Comparison of ENCODE assay signal across 4 fruit fly cellular contexts in genomic region chr2L:8543731-8544359, dm6.
TF ChIP-seq lines count a peak whose summit lies in the region.

No protein-coding gene starts in this region.

- TF ChIP-seq CTCF in whole organism, embryonic (GFP tag; optimal IDR thresholded peaks at IDR 0.05; lab: Kevin White, UChicago) = no peak

TF ChIP-seq in whole organism, embryonic, 481 proteins besides CTCF, POLR2A, EP300 and RAD21 (continues in another document):
- TF ChIP-seq bsh (GFP tag; optimal IDR thresholded peaks at IDR 0.05; lab: Kevin White, UChicago) = peak in 1 of 2 experiments; percentile 3
- TF ChIP-seq jing (GFP tag; optimal IDR thresholded peaks at IDR 0.05; lab: Kevin White, UChicago) = no peak
- TF ChIP-seq CG30020 (tag; optimal IDR thresholded peaks at IDR 0.05; lab: Kevin White, UChicago) = no peak
- TF ChIP-seq sqz (GFP tag; optimal IDR thresholded peaks at IDR 0.05; lab: Kevin White, UChicago) = no peak
- TF ChIP-seq lola (GFP tag; optimal IDR thresholded peaks at IDR 0.05; lab: Kevin White, UChicago) = no peak
- peak; percentile 24 for TF ChIP-seq D19A (tag; optimal IDR thresholded peaks at IDR 0.05; lab: Kevin White, UChicago)
- TF ChIP-seq peb (GFP tag; IDR thresholded peaks at IDR 0.05; lab: Robert Waterston, UW) = no peak
- TF ChIP-seq Aef1 (GFP tag; IDR thresholded peaks at IDR 0.05; lab: Robert Waterston, UW) = no peak
- no peak; the same call in 1 of the 2 replicates for TF ChIP-seq chm (GFP tag; IDR thresholded peaks at IDR 0.05; lab: Robert Waterston, UW)
- TF ChIP-seq CG2199 (GFP tag; IDR thresholded peaks at IDR 0.05; lab: Robert Waterston, UW) = no peak
- no peak for TF ChIP-seq sens-2 (GFP tag; IDR thresholded peaks at IDR 0.05; lab: Robert Waterston, UW)
- TF ChIP-seq CG12744 (GFP tag; optimal IDR thresholded peaks at IDR 0.05; lab: Kevin White, UChicago) = no peak
- TF ChIP-seq MBD-R2 (GFP tag; IDR thresholded peaks at IDR 0.05; lab: Robert Waterston, UW) = peak; percentile 24; the same call in 1 of the 2 replicates
- TF ChIP-seq CG7839 (tag; optimal IDR thresholded peaks at IDR 0.05; lab: Kevin White, UChicago) = no peak
- TF ChIP-seq MTF-1 (GFP tag; optimal IDR thresholded peaks at IDR 0.05; lab: Kevin White, UChicago; ENCODE audit: borderline replicate concordance) = no peak
- TF ChIP-seq CG2129 (GFP tag; IDR thresholded peaks at IDR 0.05; lab: Robert Waterston, UW; ENCODE audit: partially characterized antibody) = no peak
- no peak for TF ChIP-seq hbn (GFP tag; IDR thresholded peaks at IDR 0.05; lab: Robert Waterston, UW; ENCODE audit: partially characterized antibody)
- no peak for TF ChIP-seq HLHmδ (GFP tag; optimal IDR thresholded peaks at IDR 0.05; lab: Kevin White, UChicago)
- no peak for TF ChIP-seq ssp (GFP tag; IDR thresholded peaks at IDR 0.05; lab: Robert Waterston, UW)
- TF ChIP-seq NC2α (GFP tag; optimal IDR thresholded peaks at IDR 0.05; lab: Kevin White, UChicago) = no peak
- no peak for TF ChIP-seq CG12104 (GFP tag; optimal IDR thresholded peaks at IDR 0.05; lab: Kevin White, UChicago)
- no peak for TF ChIP-seq Atf3 (GFP tag; optimal IDR thresholded peaks at IDR 0.05; lab: Kevin White, UChicago)
- TF ChIP-seq Ets65A (GFP tag; lab: Kevin White, UChicago) = no peak

TF ChIP-seq in whole organism, prepupa, 60 proteins besides CTCF, POLR2A, EP300 and RAD21 (continues in another document):
- TF ChIP-seq svp (GFP tag; lab: Kevin White, UChicago) (peak; percentile 47), topi (GFP tag; optimal IDR thresholded peaks at IDR 0.05; lab: Kevin White, UChicago) (no peak), CG3032 (tag; optimal IDR thresholded peaks at IDR 0.05; lab: Kevin White, UChicago) (no peak), Eip78C (GFP tag; lab: Kevin White, UChicago) (peak; percentile 40), CG32006 (GFP tag; optimal IDR thresholded peaks at IDR 0.05; lab: Kevin White, UChicago) (no peak), net (GFP tag; optimal IDR thresholded peaks at IDR 0.05; lab: Kevin White, UChicago) (no peak), CG6276 (GFP tag; optimal IDR thresholded peaks at IDR 0.05; lab: Kevin White, UChicago) (peak; percentile 6), eg (GFP tag; IDR thresholded peaks at IDR 0.05; lab: Robert Waterston, UW) (no peak), ss (GFP tag; optimal IDR thresholded peaks at IDR 0.05; lab: Kevin White, UChicago) (peak in 1 of 2 experiments; percentile 12), CG34406 (GFP tag; optimal IDR thresholded peaks at IDR 0.05; lab: Kevin White, UChicago) (no peak), Smox (GFP tag; optimal IDR thresholded peaks at IDR 0.05; lab: Kevin White, UChicago) (no peak), CG8632 (GFP tag; optimal IDR thresholded peaks at IDR 0.05; lab: Kevin White, UChicago) (no peak), fd59A (GFP tag; optimal IDR thresholded peaks at IDR 0.05; lab: Kevin White, UChicago) (no peak), CG1621 (tag; optimal IDR thresholded peaks at IDR 0.05; lab: Kevin White, UChicago) (no peak), CG7368 (GFP tag; optimal IDR thresholded peaks at IDR 0.05; lab: Kevin White, UChicago) (no peak), Hr38 (GFP tag; optimal IDR thresholded peaks at IDR 0.05; lab: Kevin White, UChicago) (no peak), vri (GFP tag; optimal IDR thresholded peaks at IDR 0.05; lab: Kevin White, UChicago) (no peak), CG6854 (GFP tag; optimal IDR thresholded peaks at IDR 0.05; lab: Kevin White, UChicago) (peak; percentile 4), CG6163 (GFP tag; IDR thresholded peaks at IDR 0.05; lab: Robert Waterston, UW) (peak; percentile 70; the same call in 2 of the 3 replicates), Hr39 (GFP tag; optimal IDR thresholded peaks at IDR 0.05; lab: Kevin White, UChicago) (no peak), salr (GFP tag; optimal IDR thresholded peaks at IDR 0.05; lab: Kevin White, UChicago) (no peak), Sox102F (GFP tag; optimal IDR thresholded peaks at IDR 0.05; lab: Kevin White, UChicago) (peak; percentile 25), lz (GFP tag; optimal IDR thresholded peaks at IDR 0.05; lab: Kevin White, UChicago) (no peak), CG16779 (tag; optimal IDR thresholded peaks at IDR 0.05; lab: Kevin White, UChicago) (no peak), CG11294 (GFP tag; IDR thresholded peaks at IDR 0.05; lab: Robert Waterston, UW) (no peak)

TF ChIP-seq in whole organism, pupa, 21 proteins besides CTCF, POLR2A, EP300 and RAD21:
- no peak for TF ChIP-seq CG15710 (tag; optimal IDR thresholded peaks at IDR 0.05; lab: Kevin White, UChicago)
- peak; percentile 20; the same call in 1 of the 2 replicates for TF ChIP-seq Ets98B (GFP tag; IDR thresholded peaks at IDR 0.05; lab: Robert Waterston, UW)

TF ChIP-seq in whole organism, wandering third instar larva, 38 proteins besides CTCF, POLR2A, EP300 and RAD21:
- no peak for TF ChIP-seq sage (GFP tag; optimal IDR thresholded peaks at IDR 0.05; lab: Kevin White, UChicago)
- TF ChIP-seq Dif (GFP tag; optimal IDR thresholded peaks at IDR 0.05; lab: Kevin White, UChicago; ENCODE audit: partially characterized antibody) = peak; percentile 69
- peak; percentile 28 for TF ChIP-seq Vsx2 (GFP tag; optimal IDR thresholded peaks at IDR 0.05; lab: Kevin White, UChicago; ENCODE audit: partially characterized antibody)
- TF ChIP-seq Dfd (GFP tag; optimal IDR thresholded peaks at IDR 0.05; lab: Kevin White, UChicago) = no peak
- no peak for TF ChIP-seq woc (GFP tag; optimal IDR thresholded peaks at IDR 0.05; lab: Kevin White, UChicago)
- TF ChIP-seq psq (GFP tag; optimal IDR thresholded peaks at IDR 0.05; lab: Kevin White, UChicago) = peak; percentile 96
- TF ChIP-seq dl (GFP tag; optimal IDR thresholded peaks at IDR 0.05; lab: Kevin White, UChicago; ENCODE audit: insufficient read depth in 1 of 2, partially characterized antibody in 2 of 2) = peak; percentile 53 to 81
- TF ChIP-seq Jra (GFP tag; optimal IDR thresholded peaks at IDR 0.05; lab: Kevin White, UChicago) = no peak
TF ChIP-seq in whole organism, wandering third instar larva: peak in this region for 4.

Comparison
In these comparisons a context has a peak if more than half of its experiments do, and no peak if none do; other contexts are left out.
1. Of the 7 proteins assayed by ChIP-seq in both whole organism, embryonic and whole organism, prepupa: peak only in whole organism, embryonic: Blimp-1; only in whole organism, prepupa: CG6854 and Sox102F; in both: none; in neither: 4.